Fruit fly (Drosophila melanogaster): ENCODE results near the gene Msr-110.

Msr-110 gene

dm6 chr3L:5579762-5580161, 2.6 kb upstream of the Msr-110 start:
- TF ChIP-seq psq (optimal IDR thresholded peaks at IDR 0.05), result no peak
- no peak for TF ChIP-seq Sin3A (optimal IDR thresholded peaks at IDR 0.05)
- no peak for TF ChIP-seq Myc (optimal IDR thresholded peaks at IDR 0.05)
- TF ChIP-seq h (optimal IDR thresholded peaks at IDR 0.05), result no peak
- TF ChIP-seq insv (optimal IDR thresholded peaks at IDR 0.05), result no peak
- no peak for TF ChIP-seq ttk (optimal IDR thresholded peaks at IDR 0.05)

dm6 chr3L:5578595-5578994, 1.4 kb upstream of the Msr-110 start:
- no peak for TF ChIP-seq Sin3A (optimal IDR thresholded peaks at IDR 0.05)
- no peak for TF ChIP-seq h (optimal IDR thresholded peaks at IDR 0.05)

- TF ChIP-seq insv (optimal IDR thresholded peaks at IDR 0.05) (no peak), psq (optimal IDR thresholded peaks at IDR 0.05) (no peak), Sin3A (optimal IDR thresholded peaks at IDR 0.05) (no peak), ttk (optimal IDR thresholded peaks at IDR 0.05) (no peak), Myc (optimal IDR thresholded peaks at IDR 0.05) (no peak), h (optimal IDR thresholded peaks at IDR 0.05) (no peak)
Observed at dm6 chr3L:5576543-5576942, 605 bp downstream of the Msr-110 start.

- TF ChIP-seq h (optimal IDR thresholded peaks at IDR 0.05), result no peak
- no peak for TF ChIP-seq Sin3A (optimal IDR thresholded peaks at IDR 0.05)
- no peak for TF ChIP-seq psq (optimal IDR thresholded peaks at IDR 0.05)
- TF ChIP-seq Myc (optimal IDR thresholded peaks at IDR 0.05), result no peak
Observed at dm6 chr3L:5575524-5575923, 1.6 kb downstream of the Msr-110 start.

- no peak for TF ChIP-seq Sin3A (optimal IDR thresholded peaks at IDR 0.05)
- TF ChIP-seq Myc (optimal IDR thresholded peaks at IDR 0.05), result no peak
- no peak for TF ChIP-seq insv (optimal IDR thresholded peaks at IDR 0.05)
- no peak for TF ChIP-seq ttk (optimal IDR thresholded peaks at IDR 0.05)
- no peak for TF ChIP-seq psq (optimal IDR thresholded peaks at IDR 0.05)
- TF ChIP-seq h (optimal IDR thresholded peaks at IDR 0.05), result no peak
Observed at dm6 chr3L:5571051-5571450, 6.1 kb downstream of the Msr-110 start.

- TF ChIP-seq ttk (optimal IDR thresholded peaks at IDR 0.05), result no peak
- no peak for TF ChIP-seq Myc (optimal IDR thresholded peaks at IDR 0.05)
- TF ChIP-seq psq (optimal IDR thresholded peaks at IDR 0.05), result no peak
- TF ChIP-seq insv (optimal IDR thresholded peaks at IDR 0.05), result no peak
- TF ChIP-seq h (optimal IDR thresholded peaks at IDR 0.05), result no peak
- TF ChIP-seq Sin3A (optimal IDR thresholded peaks at IDR 0.05), result no peak
Observed at dm6 chr3L:5569724-5570123, 7.4 kb downstream of the Msr-110 start.

dm6 chr3L:5568361-5568760, 8.8 kb downstream of the Msr-110 start:
- TF ChIP-seq insv (optimal IDR thresholded peaks at IDR 0.05) (no peak), Myc (optimal IDR thresholded peaks at IDR 0.05) (no peak), Sin3A (optimal IDR thresholded peaks at IDR 0.05) (no peak), h (optimal IDR thresholded peaks at IDR 0.05) (no peak), ttk (optimal IDR thresholded peaks at IDR 0.05) (no peak), psq (optimal IDR thresholded peaks at IDR 0.05) (no peak)

- no peak for TF ChIP-seq h (optimal IDR thresholded peaks at IDR 0.05)
- TF ChIP-seq Sin3A (optimal IDR thresholded peaks at IDR 0.05), result no peak
- TF ChIP-seq ttk (optimal IDR thresholded peaks at IDR 0.05), result no peak
- no peak for TF ChIP-seq psq (optimal IDR thresholded peaks at IDR 0.05)
- TF ChIP-seq insv (optimal IDR thresholded peaks at IDR 0.05), result no peak
Observed at dm6 chr3L:5565051-5565688, 12.0 kb downstream of the Msr-110 start, which contains the start of gene bc10. bc10 (plus strand) TSS chr3L:5565231.

- no peak for TF ChIP-seq Sin3A (optimal IDR thresholded peaks at IDR 0.05)
- TF ChIP-seq h (optimal IDR thresholded peaks at IDR 0.05), result no peak
- TF ChIP-seq psq (optimal IDR thresholded peaks at IDR 0.05), result no peak
Observed at dm6 chr3L:5563309-5564182, 13.6 kb downstream of the Msr-110 start, which contains the start of the genes ScsbetaG and Sras. ScsbetaG (minus strand) TSS chr3L:5563691. Sras (plus strand) TSS chr3L:5563774.

dm6 chr3L:5562584-5562983, 14.6 kb downstream of the Msr-110 start:
- TF ChIP-seq psq (optimal IDR thresholded peaks at IDR 0.05) (no peak), h (optimal IDR thresholded peaks at IDR 0.05) (no peak), Sin3A (optimal IDR thresholded peaks at IDR 0.05) (no peak), Myc (optimal IDR thresholded peaks at IDR 0.05) (no peak), ttk (optimal IDR thresholded peaks at IDR 0.05) (no peak)

- TF ChIP-seq Myc (optimal IDR thresholded peaks at IDR 0.05) (no peak), Sin3A (optimal IDR thresholded peaks at IDR 0.05) (no peak), ttk (optimal IDR thresholded peaks at IDR 0.05) (no peak), insv (optimal IDR thresholded peaks at IDR 0.05) (no peak), h (optimal IDR thresholded peaks at IDR 0.05) (no peak), psq (optimal IDR thresholded peaks at IDR 0.05) (no peak)
Observed at dm6 chr3L:5561341-5561740, 15.8 kb downstream of the Msr-110 start, which contains the start of gene sinu. sinu (minus strand) TSS chr3L:5561598.

- no peak for TF ChIP-seq insv (optimal IDR thresholded peaks at IDR 0.05)
Observed at dm6 chr3L:5556195-5556594, 21.0 kb downstream of the Msr-110 start.

dm6 chr3L:5554377-5554776, 22.8 kb downstream of the Msr-110 start:
- no peak for TF ChIP-seq psq (optimal IDR thresholded peaks at IDR 0.05)
- no peak for TF ChIP-seq Sin3A (optimal IDR thresholded peaks at IDR 0.05)
- no peak for TF ChIP-seq ttk (optimal IDR thresholded peaks at IDR 0.05)
- no peak for TF ChIP-seq insv (optimal IDR thresholded peaks at IDR 0.05)
- TF ChIP-seq h (optimal IDR thresholded peaks at IDR 0.05), result no peak
- TF ChIP-seq Myc (optimal IDR thresholded peaks at IDR 0.05), result no peak

Data from Kc167 (cell line).